Worm (Caenorhabditis elegans) whole organism, early embryonic: ENCODE data around the gene his-37.

Experiments
- ama-1 ChIP-seq: fragments of 150-350 bp; optimal IDR thresholded peaks from 2 replicates; lab custom pipeline; 2014
- ceh-36 ChIP-seq: sonication (generic microtip); optimal IDR thresholded peaks from 2 replicates; lab custom pipeline; 2016; ENCODE audit warnings: missing genetic modification characterization, inconsistent platforms, missing compliant biosample characterization
- flt-1 ChIP-seq: fragments of 200-800 bp; sonication (Bioruptor generic); IDR thresholded peaks from 2 replicates; pipeline ENCODE4 v1.3.6; 2022; ENCODE audit warnings: missing genetic modification characterization, missing compliant biosample characterization
- hmbx-1 ChIP-seq: sonication (generic microtip); optimal IDR thresholded peaks from 2 replicates; lab custom pipeline; 2016; ENCODE audit warnings: mild to moderate bottlenecking, missing genetic modification characterization, missing compliant biosample characterization
- tbx-11 ChIP-seq: fragments of 200-800 bp; sonication (Bioruptor generic); IDR thresholded peaks from 2 replicates; pipeline ENCODE4 v1.3.6; 2022; ENCODE audit warnings: missing genetic modification characterization, missing compliant biosample characterization
- tbx-37 ChIP-seq: fragments of 200-800 bp; sonication (Bioruptor generic); conservative IDR thresholded peaks from 2 replicates; pipeline ENCODE4 v1.3.6; 2022; ENCODE audit warnings: missing genetic modification reagents, missing genetic modification characterization, missing compliant biosample characterization

- TF ChIP-seq flt-1 (GFP tag; lab: Robert Waterston, UW) (peak; percentile 61), hmbx-1 (peak; percentile 16), tbx-37 (GFP tag; lab: Robert Waterston, UW) (0 out of 2 replicates have a peak, but pooled peaks have one; percentile 34), ceh-36 (tag; lab: Kevin White, UChicago) (no peak), ama-1 (lab: Kevin White, UChicago) (no peak), tbx-11 (GFP tag; lab: Robert Waterston, UW) (no peak)
These were observed at the start of gene his-37 for ce11 chrV:9546860-9547269.
